Worm (Caenorhabditis elegans): Measurements from ENCODE around the gene mlk-1.
A peak's percentile ranks its signal among the peaks of the same experiment; 100 is the strongest.

mlk-1 gene

ce11 chrV:5086919-5087404, 22.4 kb upstream of the mlk-1 start, which contains the start of gene Y58A7A.5 (continued):
- no peak for TF ChIP-seq dpl-1 (GFP tag; optimal IDR thresholded peaks at IDR 0.05)
- peak; percentile 59 for TF ChIP-seq dsc-1 (tag; optimal IDR thresholded peaks at IDR 0.05)
- TF ChIP-seq lir-3 (tag; optimal IDR thresholded peaks at IDR 0.05; ENCODE audit: poor library complexity): no peak
- no peak for TF ChIP-seq pax-3 (tag; optimal IDR thresholded peaks at IDR 0.05)
- no peak for TF ChIP-seq mab-9 (GFP tag; IDR thresholded peaks at IDR 0.05)
- TF ChIP-seq nhr-47 (tag; optimal IDR thresholded peaks at IDR 0.05): peak; percentile 27
- TF ChIP-seq mep-1 (tag; optimal IDR thresholded peaks at IDR 0.05): peak; percentile 13
- no peak for TF ChIP-seq alr-1 (tag; optimal IDR thresholded peaks at IDR 0.05; ENCODE audit: borderline replicate concordance)
- TF ChIP-seq pqm-1 (tag; optimal IDR thresholded peaks at IDR 0.05): no peak
- TF ChIP-seq hpl-2 (GFP tag; optimal IDR thresholded peaks at IDR 0.05): no peak
- no peak for TF ChIP-seq lin-35 (GFP tag; optimal IDR thresholded peaks at IDR 0.05)
- no peak for TF ChIP-seq fkh-4 (tag; optimal IDR thresholded peaks at IDR 0.05; ENCODE audit: borderline replicate concordance)
- peak; percentile 87 for TF ChIP-seq skn-1 (tag; optimal IDR thresholded peaks at IDR 0.05)
- no peak for TF ChIP-seq hlh-17 (GFP tag; optimal IDR thresholded peaks at IDR 0.05; ENCODE audit: borderline replicate concordance)
- TF ChIP-seq ces-1 (GFP tag; optimal IDR thresholded peaks at IDR 0.05): no peak
- TF ChIP-seq xbp-1 (tag; optimal IDR thresholded peaks at IDR 0.05): no peak
- peak; percentile 20 for TF ChIP-seq tbx-2 (tag; optimal IDR thresholded peaks at IDR 0.05)
- no peak for TF ChIP-seq C16A3.4 (tag; optimal IDR thresholded peaks at IDR 0.05)

ce11 chrV:5084957-5085465, 20.4 kb upstream of the mlk-1 start, which contains the start of gene Y58A7A.4:
Y58A7A.4 (minus strand) TSS chrV:5085007.
- TF ChIP-seq efl-1 (optimal IDR thresholded peaks at IDR 0.05) (no peak), efl-1 (GFP tag; optimal IDR thresholded peaks at IDR 0.05 in 1 of 2) (peak in 1 of 2 experiments; percentile 26), lin-39 (tag; optimal IDR thresholded peaks at IDR 0.05) (no peak), skn-1 (tag; optimal IDR thresholded peaks at IDR 0.05) (peak; percentile 64), lin-15B (tag; optimal IDR thresholded peaks at IDR 0.05) (no peak), lsy-2 (tag; optimal IDR thresholded peaks at IDR 0.05) (peak in 1 of 2 experiments; percentile 30), xbp-1 (tag; optimal IDR thresholded peaks at IDR 0.05) (no peak)

- TF ChIP-seq fos-1 (tag; optimal IDR thresholded peaks at IDR 0.05) (peak; percentile 28), unc-30 (tag; optimal IDR thresholded peaks at IDR 0.05) (no peak), efl-1 (optimal IDR thresholded peaks at IDR 0.05) (peak; percentile 36 to 60), efl-1 (GFP tag; optimal IDR thresholded peaks at IDR 0.05 in 1 of 2) (peak in 1 of 2 experiments; percentile 39), lin-15B (tag; optimal IDR thresholded peaks at IDR 0.05) (no peak), nhr-11 (tag; optimal IDR thresholded peaks at IDR 0.05) (peak; percentile 22), dsc-1 (tag; optimal IDR thresholded peaks at IDR 0.05) (no peak), blmp-1 (tag; optimal IDR thresholded peaks at IDR 0.05) (peak; percentile 41), hpl-2 (GFP tag; optimal IDR thresholded peaks at IDR 0.05) (peak; percentile 64), lin-39 (tag; optimal IDR thresholded peaks at IDR 0.05) (no peak), nhr-20 (tag; optimal IDR thresholded peaks at IDR 0.05) (peak; percentile 11), ceh-82 (tag; optimal IDR thresholded peaks at IDR 0.05) (peak in 2 of 3 experiments; percentile 12 to 71), fkh-8 (tag; optimal IDR thresholded peaks at IDR 0.05) (no peak), dpl-1 (GFP tag; optimal IDR thresholded peaks at IDR 0.05) (peak in 2 of 3 experiments; percentile 21 to 24), irx-1 (tag; optimal IDR thresholded peaks at IDR 0.05) (peak; percentile 31), lir-3 (tag; optimal IDR thresholded peaks at IDR 0.05; ENCODE audit: poor library complexity) (no peak), nhr-47 (tag; optimal IDR thresholded peaks at IDR 0.05) (peak; percentile 31), F16B12.6 (tag; optimal IDR thresholded peaks at IDR 0.05) (peak; percentile 20), nhr-237 (tag; optimal IDR thresholded peaks at IDR 0.05) (peak; percentile 61), lsy-2 (tag; optimal IDR thresholded peaks at IDR 0.05) (peak; percentile 9 to 76), elt-3 (tag; optimal IDR thresholded peaks at IDR 0.05) (peak in 2 of 6 experiments; percentile 57 to 60), lin-35 (GFP tag; optimal IDR thresholded peaks at IDR 0.05) (peak in 1 of 2 experiments; percentile 71), jun-1 (tag; optimal IDR thresholded peaks at IDR 0.05) (peak; percentile 35), lin-14 (GFP tag; optimal IDR thresholded peaks at IDR 0.05) (peak; percentile 77), unc-86 (tag; optimal IDR thresholded peaks at IDR 0.05) (no peak), zip-4 (GFP tag; optimal IDR thresholded peaks at IDR 0.05) (peak; percentile 96), C16A3.4 (tag; optimal IDR thresholded peaks at IDR 0.05) (peak; percentile 37), skn-1 (tag; optimal IDR thresholded peaks at IDR 0.05) (peak; percentile 93), mep-1 (tag; optimal IDR thresholded peaks at IDR 0.05) (peak; percentile 20), mdl-1 (tag; optimal IDR thresholded peaks at IDR 0.05) (peak in 1 of 2 experiments; percentile 67), ces-1 (GFP tag; optimal IDR thresholded peaks at IDR 0.05) (no peak), rnt-1 (tag; optimal IDR thresholded peaks at IDR 0.05) (peak; percentile 15), nhr-12 (tag; optimal IDR thresholded peaks at IDR 0.05) (no peak), nhr-19 (GFP tag; conservative IDR thresholded peaks at IDR 0.05) (peak; percentile 19; the same call in 1 of the 2 replicates), ceh-90 (tag; optimal IDR thresholded peaks at IDR 0.05) (no peak), nhr-90 (tag; optimal IDR thresholded peaks at IDR 0.05; ENCODE audit: poor library complexity) (peak; percentile 51)
Measured at ce11 chrV:5080853-5081338, 16.3 kb upstream of the mlk-1 start, which contains the start of gene Y58A7A.3. Y58A7A.3 (minus strand) TSS chrV:5080903.
